Worm (Caenorhabditis elegans) whole organism, L1 larva: ENCODE measurements around the gene F55A11.7.
"Not testable (repeated sequence)": the region's sequence is repeated elsewhere in the genome, so short reads cannot be mapped to it uniquely, and the experiment has no call there.

Source experiments
- F16B12.6 ChIP-seq: fragments of 150-350 bp; optimal IDR thresholded peaks from 2 replicates; lab custom pipeline; 2014; ENCODE audit warnings: missing biosample characterization, missing genetic modification characterization
- efl-1 ChIP-seq, 4 experiments: fragments of 150-350 bp; optimal IDR thresholded peaks in 3 of 4; peaks in 1 of 4; 1 replicate in 1 of 4; 2 replicates in 3 of 4; lab custom pipeline; 2014; ENCODE audit warnings: missing biosample characterization in 2 of 4, missing genetic modification characterization in 2 of 4, missing genetic modification reagents in 2 of 4
- fkh-10 ChIP-seq: sonication (generic microtip); optimal IDR thresholded peaks from 2 replicates; lab custom pipeline; 2017; ENCODE audit warnings: missing biosample characterization, missing genetic modification reagents, missing genetic modification characterization
- unc-130 ChIP-seq: fragments of 150-350 bp; optimal IDR thresholded peaks from 2 replicates; lab custom pipeline; 2017; ENCODE audit warnings: missing biosample characterization, missing genetic modification characterization, inconsistent platforms

DNA sequence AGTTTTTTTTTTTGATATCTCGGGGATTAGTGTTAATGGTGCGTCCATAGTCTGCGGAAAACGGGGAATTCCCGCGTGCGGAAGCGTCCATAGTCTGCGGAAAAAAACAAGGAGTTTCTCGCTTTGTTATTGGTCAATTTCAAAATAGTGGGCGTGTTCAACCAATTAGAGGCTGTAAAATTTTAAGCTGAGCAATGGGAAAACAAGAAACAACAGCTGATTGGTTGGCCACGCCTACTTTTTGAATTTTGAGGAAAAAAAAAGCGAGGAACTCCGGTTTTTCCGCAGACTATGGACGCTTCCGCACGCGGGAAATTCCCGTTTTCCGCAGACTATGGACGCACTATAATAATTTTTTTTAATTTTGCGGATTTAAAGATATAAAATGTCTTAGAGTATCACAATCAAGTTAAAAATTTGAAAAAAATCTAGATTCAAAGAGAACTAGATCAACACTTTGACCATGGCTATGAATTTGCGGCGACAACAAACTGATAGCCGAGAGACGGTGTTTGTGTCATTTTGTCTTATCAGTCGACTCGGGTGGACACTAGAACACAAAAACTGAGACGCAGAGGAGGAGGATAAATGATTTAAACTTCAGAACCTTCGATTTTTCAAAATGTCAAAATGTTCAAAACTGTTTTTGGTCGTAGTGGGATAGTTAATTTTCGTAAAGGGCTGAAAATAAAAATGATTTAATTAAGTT, 36.0 kb upstream of the F55A11.7 start:
- TF ChIP-seq unc-130 (tag; lab: Kevin White, UChicago); fkh-10 (GFP tag; lab: Kevin White, UChicago); F16B12.6 (tag; lab: Kevin White, UChicago); efl-1 (optimal IDR thresholded peaks at IDR 0.05; lab: Kevin White, UChicago): not testable (repeated sequence)
- peak in 1 of 2 experiments; percentile 58 for TF ChIP-seq efl-1 (GFP tag; optimal IDR thresholded peaks at IDR 0.05 in 1 of 2; lab: Kevin White, UChicago)
